Worm (Caenorhabditis elegans): ENCODE measurements around the gene mrps-11.

DNA sequence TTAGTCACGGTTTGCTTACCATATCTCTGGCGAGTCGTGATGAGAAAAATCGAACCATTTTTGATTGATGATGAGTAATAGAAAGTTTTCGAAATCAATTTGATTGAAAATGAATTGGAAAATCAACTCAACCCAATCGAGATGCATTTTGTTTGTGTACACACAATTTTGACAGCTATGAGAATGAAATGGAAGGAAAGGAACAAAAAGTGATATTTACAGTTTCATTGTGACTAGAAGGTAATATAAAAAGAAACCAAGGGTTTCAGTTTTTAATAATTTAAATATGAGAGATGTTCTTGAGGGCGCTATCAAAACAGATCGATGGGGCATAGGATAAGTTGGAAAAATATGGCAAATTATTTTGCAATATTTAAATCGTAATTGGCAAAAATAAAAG is 22.7 kb upstream of the mrps-11 start, which contains the start of gene cal-1:
- TF ChIP-seq snpc-4 (tag; optimal IDR thresholded peaks at IDR 0.05) (no peak), nhr-10 (tag; optimal IDR thresholded peaks at IDR 0.05) (no peak), nhr-237 (tag; optimal IDR thresholded peaks at IDR 0.05) (no peak), zag-1 (tag; optimal IDR thresholded peaks at IDR 0.05) (no peak), ceh-82 (tag; optimal IDR thresholded peaks at IDR 0.05) (no peak)

Data from whole organism, L2 larva.